Fruit fly (Drosophila melanogaster): ENCODE results near the gene hoip.

The hoip gene

dm6 chr2L:9690550-9691197 is 8.9 kb upstream of the hoip start (continued):
- TF ChIP-seq cwo (GFP tag; optimal IDR thresholded peaks at IDR 0.05) (peak; percentile 13), CG6813 (GFP tag; optimal IDR thresholded peaks at IDR 0.05) (no peak), Dref (GFP tag; IDR thresholded peaks at IDR 0.05) (no peak), Bgb (GFP tag; IDR thresholded peaks at IDR 0.05; ENCODE audit: partially characterized antibody) (no peak)

- 0 out of 4 replicates have a peak, but pooled peaks have one; percentile 18 for TF ChIP-seq chinmo (GFP tag; IDR thresholded peaks at IDR 0.05; ENCODE audit: partially characterized antibody)
- TF ChIP-seq mirr (GFP tag; optimal IDR thresholded peaks at IDR 0.05): peak; percentile 5
- TF ChIP-seq bbx (GFP tag; IDR thresholded peaks at IDR 0.05; ENCODE audit: partially characterized antibody): no peak
- TF ChIP-seq grn (GFP tag; optimal IDR thresholded peaks at IDR 0.05): peak; percentile 14
- TF ChIP-seq sug (tag; optimal IDR thresholded peaks at IDR 0.05): peak; percentile 91
- TF ChIP-seq lab (GFP tag; optimal IDR thresholded peaks at IDR 0.05): no peak
- no peak for TF ChIP-seq chm (GFP tag; IDR thresholded peaks at IDR 0.05)
- peak; percentile 78 for TF ChIP-seq exex (tag; optimal IDR thresholded peaks at IDR 0.05)
- TF ChIP-seq CG34376 (GFP tag; optimal IDR thresholded peaks at IDR 0.05): peak; percentile 21
- peak; percentile 63 for TF ChIP-seq Hey (tag; optimal IDR thresholded peaks at IDR 0.05)
Observed at dm6 chr2L:9691230-9691629, 8.4 kb upstream of the hoip start.

- TF ChIP-seq Scr (GFP tag; IDR thresholded peaks at IDR 0.05; ENCODE audit: partially characterized antibody) (no peak), CG12744 (GFP tag; optimal IDR thresholded peaks at IDR 0.05) (peak; percentile 40), mam (GFP tag; optimal IDR thresholded peaks at IDR 0.05) (peak; percentile 45), Lhr (GFP tag; optimal IDR thresholded peaks at IDR 0.05) (no peak), CG17186 (GFP tag; optimal IDR thresholded peaks at IDR 0.05) (no peak), Kr (GFP tag; optimal IDR thresholded peaks at IDR 0.05) (no peak), CG6854 (GFP tag; optimal IDR thresholded peaks at IDR 0.05) (peak; percentile 56), ac (GFP tag; optimal IDR thresholded peaks at IDR 0.05) (no peak), CG13424 (tag; optimal IDR thresholded peaks at IDR 0.05) (peak; percentile 63), CG14667 (GFP tag; IDR thresholded peaks at IDR 0.05) (peak; percentile 81), CG10462 (GFP tag; optimal IDR thresholded peaks at IDR 0.05) (peak; percentile 23), lilli (GFP tag; optimal IDR thresholded peaks at IDR 0.05) (peak; percentile 71), Bdp1 (GFP tag; optimal IDR thresholded peaks at IDR 0.05) (peak; percentile 22), Oli (tag; optimal IDR thresholded peaks at IDR 0.05) (peak; percentile 59), CG1602 (GFP tag; optimal IDR thresholded peaks at IDR 0.05) (peak; percentile 16), fd102C (GFP tag; optimal IDR thresholded peaks at IDR 0.05) (no peak), YL-1 (GFP tag; optimal IDR thresholded peaks at IDR 0.05) (no peak), ro (GFP tag; IDR thresholded peaks at IDR 0.05) (no peak), Ptx1 (GFP tag; IDR thresholded peaks at IDR 0.05) (peak; percentile 90), CG31441 (GFP tag; IDR thresholded peaks at IDR 0.05) (peak; percentile 60), sens (GFP tag) (peak; percentile 87), lmd (GFP tag; IDR thresholded peaks at IDR 0.05) (peak; percentile 81), NC2α (GFP tag; optimal IDR thresholded peaks at IDR 0.05) (no peak), Dfd (GFP tag; optimal IDR thresholded peaks at IDR 0.05) (no peak), gem (tag; optimal IDR thresholded peaks at IDR 0.05) (peak; percentile 79), CG18011 (GFP tag; optimal IDR thresholded peaks at IDR 0.05) (peak; percentile 46), otp (GFP tag; IDR thresholded peaks at IDR 0.05) (no peak), NfI (GFP tag; optimal IDR thresholded peaks at IDR 0.05) (peak; percentile 56), mld (GFP tag; IDR thresholded peaks at IDR 0.05; ENCODE audit: partially characterized antibody) (no peak), CG17612 (GFP tag; IDR thresholded peaks at IDR 0.05) (peak; percentile 44; the same call in 1 of the 2 replicates)
Observed at dm6 chr2L:9692364-9693348, 6.9 kb upstream of the hoip start.

Data from whole organism, embryonic.